Worm (Caenorhabditis elegans) whole organism, L4 larva: ENCODE results near the gene npr-19.

Experiments used
- ZK546.5 ChIP-seq, 2 experiments: sonication (generic microtip); optimal IDR thresholded peaks; 2 replicates each; lab custom pipeline; 2017; ENCODE audit warnings: missing biosample characterization in 2 of 2, missing genetic modification characterization in 2 of 2
- aha-1 ChIP-seq: fragments of 150-350 bp; peaks from one replicate; lab custom pipeline; 2014; ENCODE audit warnings: missing biosample characterization, missing genetic modification characterization
- arid-1 ChIP-seq: fragments of 200-800 bp; sonication (Bioruptor generic); conservative IDR thresholded peaks from 2 replicates; pipeline ENCODE4 v1.3.6; 2022; ENCODE audit warnings: missing genetic modification reagents, missing genetic modification characterization, missing compliant biosample characterization
- ceh-20 ChIP-seq: fragments of 200-800 bp; sonication (Bioruptor generic); IDR thresholded peaks from 2 replicates; pipeline ENCODE4 v1.3.6; 2022; ENCODE audit warnings: missing genetic modification reagents, missing genetic modification characterization, missing compliant biosample characterization
- ceh-28 ChIP-seq: fragments of 150-350 bp; optimal IDR thresholded peaks from 2 replicates; lab custom pipeline; 2014; ENCODE audit warnings: missing biosample characterization, missing genetic modification reagents, missing genetic modification characterization
- ceh-44 ChIP-seq: fragments of 200-800 bp; sonication (Bioruptor generic); IDR thresholded peaks from 2 replicates; pipeline ENCODE4 v1.3.6; 2022; ENCODE audit warnings: missing genetic modification reagents, missing genetic modification characterization, missing compliant biosample characterization
- ceh-62 ChIP-seq: sonication (generic microtip); optimal IDR thresholded peaks from 2 replicates; lab custom pipeline; 2017; ENCODE audit warnings: missing biosample characterization, missing genetic modification characterization
- ceh-82 ChIP-seq: sonication (generic microtip); optimal IDR thresholded peaks from 2 replicates; lab custom pipeline; 2017; ENCODE audit warnings: missing biosample characterization, missing genetic modification characterization
- ces-1 ChIP-seq: fragments of 150-350 bp; sonication (generic microtip); optimal IDR thresholded peaks from 4 replicates; lab custom pipeline; 2014; ENCODE audit warnings: missing biosample characterization, missing genetic modification reagents, missing genetic modification characterization
- dpl-1 ChIP-seq: fragments of 150-350 bp; optimal IDR thresholded peaks from 2 replicates; lab custom pipeline; 2014; ENCODE audit warnings: missing biosample characterization, missing genetic modification reagents, missing genetic modification characterization
- dve-1 ChIP-seq: sonication (generic microtip); optimal IDR thresholded peaks from 2 replicates; lab custom pipeline; 2017; ENCODE audit warnings: antibody characterized with exemption, mild to moderate bottlenecking, missing genetic modification characterization, missing compliant biosample characterization; ENCODE audit not compliant: insufficient read depth
- egl-43 ChIP-seq: fragments of 200-800 bp; sonication (Bioruptor generic); IDR thresholded peaks from 2 replicates; pipeline ENCODE4 v1.3.6; 2022; ENCODE audit warnings: missing genetic modification reagents, missing genetic modification characterization, missing compliant biosample characterization
- fkh-10 ChIP-seq: fragments of 150-350 bp; optimal IDR thresholded peaks from 2 replicates; lab custom pipeline; 2014; ENCODE audit warnings: missing biosample characterization, missing genetic modification reagents, missing genetic modification characterization
- fos-1 ChIP-seq: fragments of 150-350 bp; optimal IDR thresholded peaks from 2 replicates; lab custom pipeline; 2014; ENCODE audit warnings: missing biosample characterization, missing genetic modification characterization
- hif-1 ChIP-seq, 2 experiments: sonication (generic microtip); optimal IDR thresholded peaks; 2 replicates each; lab custom pipeline; 2016 to 2017; ENCODE audit warnings: missing compliant biosample characterization in 2 of 2, missing genetic modification characterization in 2 of 2, missing genetic modification reagents in 2 of 2, missing genotype in 2 of 2, mild to moderate bottlenecking in 1 of 2
- hmg-1.1 ChIP-seq: fragments of 200-800 bp; sonication (Bioruptor generic); IDR thresholded peaks from 2 replicates; pipeline ENCODE4 v1.3.6; 2022; ENCODE audit warnings: missing genetic modification reagents, missing genetic modification characterization, missing compliant biosample characterization
- lim-7 ChIP-seq: fragments of 200-800 bp; sonication (Bioruptor generic); IDR thresholded peaks from 2 replicates; pipeline ENCODE4 v1.3.6; 2022; ENCODE audit warnings: missing genetic modification characterization, missing compliant biosample characterization
- lin-13 ChIP-seq: fragments of 150-350 bp; optimal IDR thresholded peaks from 2 replicates; lab custom pipeline; 2014; ENCODE audit warnings: missing biosample characterization, missing genetic modification reagents, missing genetic modification characterization
- lin-29 ChIP-seq: fragments of 200-800 bp; sonication (Bioruptor generic); IDR thresholded peaks from 2 replicates; pipeline ENCODE4 v1.3.6; 2022; ENCODE audit warnings: missing genetic modification reagents, missing genetic modification characterization, missing compliant biosample characterization
- lin-38 ChIP-seq: fragments of 200-800 bp; sonication (Bioruptor generic); IDR thresholded peaks from 2 replicates; pipeline ENCODE4 v1.3.6; 2022; ENCODE audit warnings: missing genetic modification reagents, missing genetic modification characterization, missing compliant biosample characterization
- lin-39 ChIP-seq: fragments of 150-350 bp; optimal IDR thresholded peaks from 2 replicates; lab custom pipeline; 2014; ENCODE audit warnings: missing biosample characterization, missing genetic modification reagents, missing genetic modification characterization
- madf-5 ChIP-seq, 2 experiments: fragments of 200-800 bp; sonication (Bioruptor generic); IDR thresholded peaks; 2 replicates each; pipeline ENCODE4 v1.3.6; 2022; ENCODE audit warnings: missing compliant biosample characterization in 2 of 2, missing genetic modification characterization in 2 of 2
- mdl-1 ChIP-seq, 2 experiments: fragments of 150-350 bp in 1 of 2; sonication (generic microtip) in 1 of 2; optimal IDR thresholded peaks; 2 replicates each; lab custom pipeline; 2014 to 2017; ENCODE audit warnings: missing biosample characterization in 2 of 2, missing genetic modification characterization in 2 of 2
- mep-1 ChIP-seq: fragments of 150-350 bp; sonication (generic microtip); optimal IDR thresholded peaks from 3 replicates; lab custom pipeline; 2014; ENCODE audit warnings: missing biosample characterization, missing genetic modification characterization
- mxl-3 ChIP-seq: fragments of 200-800 bp; sonication (Bioruptor generic); optimal IDR thresholded peaks from 2 replicates; lab custom pipeline; 2018; ENCODE audit warnings: mild to moderate bottlenecking, missing genetic modification characterization, missing compliant biosample characterization
- nhr-10 ChIP-seq: fragments of 150-350 bp; optimal IDR thresholded peaks from 2 replicates; lab custom pipeline; 2014; ENCODE audit warnings: missing biosample characterization, missing genetic modification characterization
- nhr-76 ChIP-seq: fragments of 150-350 bp; optimal IDR thresholded peaks from 2 replicates; lab custom pipeline; 2014; ENCODE audit warnings: missing biosample characterization, missing genetic modification characterization
- saeg-2 ChIP-seq: fragments of 200-800 bp; sonication (Bioruptor generic); IDR thresholded peaks from 2 replicates; pipeline ENCODE4 v1.3.6; 2022; ENCODE audit warnings: missing genetic modification reagents, missing genetic modification characterization, missing compliant biosample characterization
- set-16 ChIP-seq: fragments of 200-800 bp; sonication (Bioruptor generic); IDR thresholded peaks from 2 replicates; pipeline ENCODE4 v1.3.6; 2022; ENCODE audit warnings: missing genetic modification reagents, missing genetic modification characterization, missing compliant biosample characterization
- tag-97 ChIP-seq: fragments of 200-800 bp; sonication (Bioruptor generic); IDR thresholded peaks from 2 replicates; pipeline ENCODE4 v1.3.6; 2022; ENCODE audit warnings: missing genetic modification characterization, missing compliant biosample characterization
- unc-62 ChIP-seq, 3 experiments: fragments of 150-350 bp in 1 of 3; sonication (generic microtip); optimal IDR thresholded peaks in 2 of 3; peaks in 1 of 3; 1 replicate in 1 of 3; 2 replicates in 2 of 3; lab custom pipeline; 2014 to 2017; ENCODE audit warnings: missing biosample characterization in 3 of 3, missing genetic modification characterization in 3 of 3, missing genetic modification reagents in 3 of 3, missing genotype in 1 of 3
- zag-1 ChIP-seq: fragments of 150-350 bp; optimal IDR thresholded peaks from 2 replicates; lab custom pipeline; 2014; ENCODE audit warnings: missing biosample characterization, missing genetic modification characterization
- zfp-3 ChIP-seq: fragments of 200-800 bp; sonication (Bioruptor generic); conservative IDR thresholded peaks from 2 replicates; pipeline ENCODE4 v1.3.6; 2022; ENCODE audit warnings: missing genetic modification reagents, missing genetic modification characterization, missing compliant biosample characterization
- zip-2 ChIP-seq: fragments of 150-350 bp; optimal IDR thresholded peaks from 2 replicates; lab custom pipeline; 2014; ENCODE audit warnings: missing biosample characterization, missing genetic modification characterization

npr-19 gene

DNA sequence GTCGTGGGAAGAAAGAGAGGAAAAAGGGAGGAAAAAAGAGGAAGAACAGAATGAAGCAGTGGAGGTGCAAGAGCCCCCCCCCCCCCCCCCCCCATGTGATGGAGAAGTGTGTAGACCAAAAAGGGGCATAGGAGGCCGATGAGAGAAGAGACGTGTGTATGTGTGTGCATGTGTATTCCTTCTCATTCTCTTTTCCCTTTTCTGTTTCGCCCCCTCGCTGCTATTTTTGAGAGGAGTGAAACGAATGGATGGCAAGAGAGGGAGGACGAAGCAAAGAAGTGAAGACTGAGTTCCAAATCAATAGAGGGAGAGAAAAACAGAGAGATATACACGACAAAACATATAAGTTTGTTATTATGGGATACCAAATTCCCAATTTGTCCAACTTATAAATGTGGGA is 25.1 kb upstream of the npr-19 start (continued):
- no peak for TF ChIP-seq unc-62 (GFP tag; optimal IDR thresholded peaks at IDR 0.05 in 1 of 2; lab: Kevin White, UChicago)
- no peak for TF ChIP-seq unc-62 (tag; optimal IDR thresholded peaks at IDR 0.05; lab: Kevin White, UChicago)
- no peak for TF ChIP-seq fos-1 (tag; lab: Kevin White, UChicago)
- TF ChIP-seq nhr-76 (tag; lab: Kevin White, UChicago) = no peak
- no peak for TF ChIP-seq ceh-28
- TF ChIP-seq egl-43 (GFP tag; lab: Robert Waterston, UW) = no peak
- TF ChIP-seq ceh-44 (GFP tag; lab: Robert Waterston, UW) = no peak
- TF ChIP-seq tag-97 (GFP tag; lab: Robert Waterston, UW) = no peak
- peak; percentile 98 for TF ChIP-seq aha-1 (tag; lab: Kevin White, UChicago)
- no peak for TF ChIP-seq lin-39 (tag; lab: Kevin White, UChicago)
- TF ChIP-seq mep-1 (tag; lab: Kevin White, UChicago) = peak; percentile 44
- no peak for TF ChIP-seq lin-38 (GFP tag; lab: Robert Waterston, UW)
- TF ChIP-seq lin-29 (GFP tag; lab: Robert Waterston, UW) = no peak
- TF ChIP-seq ZK546.5 (tag; optimal IDR thresholded peaks at IDR 0.05; lab: Kevin White, UChicago) = no peak
- no peak for TF ChIP-seq nhr-10 (tag; lab: Kevin White, UChicago)
- no peak for TF ChIP-seq zag-1 (tag; lab: Kevin White, UChicago)
- TF ChIP-seq ceh-20 (GFP tag; lab: Robert Waterston, UW) = no peak

DNA sequence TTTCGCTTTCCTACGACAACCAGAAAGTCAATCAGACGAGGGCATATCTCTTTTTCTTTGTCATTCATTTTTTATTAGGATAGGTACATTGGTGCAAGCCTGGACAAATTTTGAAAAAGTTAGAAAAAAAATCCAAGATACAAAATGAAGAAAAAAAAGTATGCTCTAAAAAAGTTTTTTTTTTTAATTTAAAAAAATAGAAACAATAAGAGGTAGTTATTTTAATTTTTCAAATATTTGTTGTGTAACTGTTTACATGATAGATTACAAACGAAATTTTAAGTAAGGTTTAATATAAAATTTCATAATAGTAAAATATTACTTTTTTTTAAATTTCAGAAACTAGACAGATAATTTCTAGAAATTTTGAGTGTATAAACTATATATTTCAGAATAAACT is 24.2 kb upstream of the npr-19 start, which contains the start of gene aex-3:
aex-3 (minus strand) TSS at position 101 of the 400 bp plus-strand sequence.
- TF ChIP-seq zfp-3 (no peak), ceh-20 (GFP tag; lab: Robert Waterston, UW) (no peak), madf-5 (GFP tag; IDR thresholded peaks at IDR 0.05; lab: Robert Waterston, UW) (no peak), zip-2 (tag; lab: Kevin White, UChicago) (no peak)

DNA sequence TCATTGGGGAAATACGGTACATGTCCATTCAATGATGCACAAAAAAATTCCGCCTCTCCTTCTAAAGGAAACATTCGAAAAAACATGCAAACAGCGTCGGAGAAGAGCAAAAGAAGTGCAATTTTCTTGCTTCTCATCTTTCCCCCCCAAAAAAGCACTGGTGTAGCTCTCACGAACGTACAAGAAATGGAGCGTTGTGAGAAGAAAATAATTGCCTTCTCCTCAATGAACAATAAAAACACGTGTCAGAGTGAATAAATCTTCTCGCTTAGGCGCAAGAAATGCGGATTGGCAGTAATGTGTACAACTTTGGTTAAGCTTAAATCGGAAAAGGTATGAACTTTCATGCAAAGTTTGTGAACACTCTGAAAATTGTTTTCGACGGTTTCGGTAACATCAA is 12.8 kb upstream of the npr-19 start:
- TF ChIP-seq unc-62 (GFP tag; optimal IDR thresholded peaks at IDR 0.05 in 1 of 2; lab: Kevin White, UChicago) (peak in 1 of 2 experiments; percentile 57), unc-62 (tag; optimal IDR thresholded peaks at IDR 0.05; lab: Kevin White, UChicago) (no peak), lim-7 (GFP tag; lab: Robert Waterston, UW) (no peak), ces-1 (GFP tag; lab: Kevin White, UChicago) (no peak), aha-1 (tag; lab: Kevin White, UChicago) (peak; percentile 88)

DNA sequence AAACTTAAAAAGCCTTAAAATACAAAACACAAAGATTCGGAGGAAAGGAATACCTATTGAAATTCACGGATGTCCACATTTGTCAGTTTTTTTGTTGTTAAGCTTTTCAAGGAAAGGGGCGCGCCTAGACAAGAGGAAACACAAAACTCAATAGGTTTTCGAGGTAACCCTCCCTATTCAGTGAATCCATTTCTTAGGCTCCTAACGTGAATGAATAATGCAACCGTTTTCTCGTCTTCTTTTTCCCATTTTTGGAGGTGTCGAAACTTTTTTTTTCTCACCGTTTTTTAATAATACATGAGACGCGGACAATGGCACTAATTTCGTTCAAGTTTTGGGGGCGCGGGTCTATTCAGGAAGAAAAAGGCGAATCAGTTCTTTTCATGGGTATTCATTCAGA is 1.5 kb upstream of the npr-19 start:
- no peak for TF ChIP-seq egl-43 (GFP tag; lab: Robert Waterston, UW)
- TF ChIP-seq fkh-10 (GFP tag; lab: Kevin White, UChicago) = no peak
- no peak for TF ChIP-seq ceh-82
- no peak for TF ChIP-seq hif-1 (tag; optimal IDR thresholded peaks at IDR 0.05; lab: Kevin White, UChicago)
- no peak for TF ChIP-seq hmg-1.1 (GFP tag; lab: Robert Waterston, UW)
- TF ChIP-seq mxl-3 (GFP tag; lab: Kevin White, UChicago) = no peak
- no peak for TF ChIP-seq ces-1 (GFP tag; lab: Kevin White, UChicago)
- TF ChIP-seq lin-13 (GFP tag; lab: Kevin White, UChicago) = no peak
- no peak for TF ChIP-seq arid-1 (GFP tag; lab: Robert Waterston, UW)
- TF ChIP-seq saeg-2 (GFP tag; lab: Robert Waterston, UW) = no peak
- no peak for TF ChIP-seq ZK546.5 (tag; optimal IDR thresholded peaks at IDR 0.05; lab: Kevin White, UChicago)
- no peak for TF ChIP-seq dve-1 (tag; lab: Kevin White, UChicago)
- TF ChIP-seq set-16 (GFP tag; lab: Robert Waterston, UW) = no peak
- TF ChIP-seq mdl-1 (tag; optimal IDR thresholded peaks at IDR 0.05; lab: Kevin White, UChicago) = no peak
- no peak for TF ChIP-seq dpl-1 (GFP tag; lab: Kevin White, UChicago)
- no peak for TF ChIP-seq ceh-62 (tag; lab: Kevin White, UChicago)
- TF ChIP-seq madf-5 (GFP tag; IDR thresholded peaks at IDR 0.05; lab: Robert Waterston, UW) = no peak
- no peak for TF ChIP-seq mep-1 (tag; lab: Kevin White, UChicago)
- TF ChIP-seq, all 104 proteins: peak for 0
